Worm (Caenorhabditis elegans) whole organism, young adult: ENCODE results near the gene alh-6.
A peak's percentile ranks its signal among the peaks of the same experiment; 100 is the strongest.
"Not testable (repeated sequence)": the region's sequence is repeated elsewhere in the genome, so short reads cannot be mapped to it uniquely, and the experiment has no call there.

ENCODE experiments used
- B0019.2 ChIP-seq: fragments of 200-800 bp; sonication (Bioruptor generic); conservative IDR thresholded peaks from 2 replicates; pipeline ENCODE4 v1.3.6; 2022; ENCODE audit warnings: missing genetic modification reagents, missing genetic modification characterization, missing compliant biosample characterization
- B0035.1 ChIP-seq: sonication (generic microtip); optimal IDR thresholded peaks from 2 replicates; lab custom pipeline; 2016; ENCODE audit warnings: missing genetic modification characterization, mild to moderate bottlenecking, missing compliant biosample characterization, missing genotype, missing genetic modification reagents
- B0261.1 ChIP-seq: sonication (generic microtip); optimal IDR thresholded peaks from 2 replicates; lab custom pipeline; 2016; ENCODE audit warnings: mild to moderate bottlenecking, missing genetic modification characterization, moderate library complexity, missing compliant biosample characterization
- C06A6.2 ChIP-seq: fragments of 200-800 bp; sonication (Bioruptor generic); conservative IDR thresholded peaks from 2 replicates; pipeline ENCODE4 v1.3.6; 2022; ENCODE audit warnings: missing genetic modification characterization, missing compliant biosample characterization
- D2030.7 ChIP-seq: fragments of 200-800 bp; sonication (Bioruptor generic); IDR thresholded peaks from 2 replicates; pipeline ENCODE4 v1.3.6; 2022; ENCODE audit warnings: missing genetic modification reagents, missing genetic modification characterization, missing compliant biosample characterization
- F22D6.2 ChIP-seq: sonication (generic microtip); optimal IDR thresholded peaks from 2 replicates; lab custom pipeline; 2016; ENCODE audit warnings: mild to moderate bottlenecking, missing genetic modification characterization, missing compliant biosample characterization
- F23B12.7 ChIP-seq: sonication (generic microtip); optimal IDR thresholded peaks from 2 replicates; lab custom pipeline; 2017; ENCODE audit warnings: missing genetic modification characterization, mild to moderate bottlenecking, missing compliant biosample characterization, antibody characterized with exemption, moderate library complexity; ENCODE audit not compliant: insufficient read depth
- F33H1.4 ChIP-seq: fragments of 200-800 bp; sonication (Bioruptor generic); IDR thresholded peaks from 2 replicates; pipeline ENCODE4 v1.3.6; 2022; ENCODE audit warnings: missing genetic modification reagents, missing genetic modification characterization, missing compliant biosample characterization
- F52B5.7 ChIP-seq: sonication (generic microtip); optimal IDR thresholded peaks from 2 replicates; lab custom pipeline; 2016; ENCODE audit warnings: mild to moderate bottlenecking, missing genetic modification characterization, missing compliant biosample characterization
- F55B11.4 ChIP-seq: sonication (generic microtip); optimal IDR thresholded peaks from 2 replicates; lab custom pipeline; 2016; ENCODE audit warnings: missing compliant biosample characterization, missing genetic modification characterization, borderline replicate concordance; ENCODE audit not compliant: insufficient read depth
- Y56A3A.18 ChIP-seq: fragments of 200-800 bp; sonication (Bioruptor generic); IDR thresholded peaks from 2 replicates; pipeline ENCODE4 v1.3.6; 2022; ENCODE audit warnings: missing genetic modification reagents, missing genetic modification characterization, missing compliant biosample characterization
- aptf-3 ChIP-seq: fragments of 200-800 bp; sonication (Bioruptor generic); IDR thresholded peaks from 2 replicates; pipeline ENCODE4 v1.3.6; 2022; ENCODE audit warnings: missing genetic modification characterization, missing compliant biosample characterization
- ccch-3 ChIP-seq: fragments of 200-800 bp; sonication (Bioruptor generic); optimal IDR thresholded peaks from 2 replicates; lab custom pipeline; 2018; ENCODE audit warnings: mild to moderate bottlenecking, missing genetic modification characterization, missing compliant biosample characterization
- dox-1 ChIP-seq: fragments of 200-800 bp; sonication (Bioruptor generic); IDR thresholded peaks from 2 replicates; pipeline ENCODE4 v1.3.6; 2022; ENCODE audit warnings: missing genetic modification reagents, missing genetic modification characterization, missing compliant biosample characterization
- dpl-1 ChIP-seq: fragments of 150-350 bp; optimal IDR thresholded peaks from 2 replicates; lab custom pipeline; 2014; ENCODE audit warnings: missing biosample characterization, missing genetic modification reagents, missing genetic modification characterization
- egl-44 ChIP-seq: fragments of 200-800 bp; sonication (Bioruptor generic); IDR thresholded peaks from 2 replicates; pipeline ENCODE4 v1.3.6; 2022; ENCODE audit warnings: missing genetic modification reagents, missing genetic modification characterization, missing compliant biosample characterization
- gei-17 ChIP-seq: fragments of 200-800 bp; sonication (Bioruptor generic); optimal IDR thresholded peaks from 2 replicates; lab custom pipeline; 2018; ENCODE audit warnings: mild to moderate bottlenecking, missing genetic modification characterization, missing compliant biosample characterization
- let-526 ChIP-seq: fragments of 200-800 bp; sonication (Bioruptor generic); IDR thresholded peaks from 2 replicates; pipeline ENCODE4 v1.3.6; 2022; ENCODE audit warnings: missing genetic modification reagents, missing genetic modification characterization, missing compliant biosample characterization
- madf-10 ChIP-seq: sonication (generic microtip); optimal IDR thresholded peaks from 2 replicates; lab custom pipeline; 2016; ENCODE audit warnings: mild to moderate bottlenecking, missing genetic modification characterization, missing compliant biosample characterization
- madf-6 ChIP-seq: fragments of 200-800 bp; sonication (Bioruptor generic); IDR thresholded peaks from 2 replicates; pipeline ENCODE4 v1.3.6; 2022; ENCODE audit warnings: missing genetic modification reagents, missing genetic modification characterization, missing compliant biosample characterization
- mcd-1 ChIP-seq: fragments of 200-800 bp; sonication (Bioruptor generic); IDR thresholded peaks from 2 replicates; pipeline ENCODE4 v1.3.6; 2022; ENCODE audit warnings: missing genetic modification reagents, missing genetic modification characterization, missing compliant biosample characterization
- mel-28 ChIP-seq: sonication (generic microtip); optimal IDR thresholded peaks from 2 replicates; lab custom pipeline; 2016; ENCODE audit warnings: borderline replicate concordance, mild to moderate bottlenecking, missing genetic modification characterization, missing compliant biosample characterization
- mxl-1 ChIP-seq: sonication (generic microtip); optimal IDR thresholded peaks from 2 replicates; lab custom pipeline; 2016; ENCODE audit warnings: missing genetic modification characterization, missing compliant biosample characterization
- nfya-1 ChIP-seq: sonication (generic microtip); optimal IDR thresholded peaks from 2 replicates; lab custom pipeline; 2017; ENCODE audit warnings: antibody characterized with exemption, missing compliant biosample characterization, missing genetic modification characterization, borderline replicate concordance; ENCODE audit not compliant: insufficient read depth
- rpc-1 ChIP-seq, 2 experiments: fragments of 150-350 bp in 1 of 2; sonication (generic microtip) in 1 of 2; optimal IDR thresholded peaks; 2 replicates each; lab custom pipeline; 2014 to 2018; ENCODE audit warnings: missing biosample characterization in 1 of 2, missing genetic modification characterization in 1 of 2, missing genetic modification reagents in 1 of 2, missing genotype in 1 of 2
- snpc-1.1 ChIP-seq: sonication (generic microtip); optimal IDR thresholded peaks from 2 replicates; lab custom pipeline; 2017; ENCODE audit warnings: missing genetic modification characterization, mild to moderate bottlenecking, missing compliant biosample characterization, antibody characterized with exemption, moderate library complexity, missing genotype, missing genetic modification reagents; ENCODE audit not compliant: insufficient read depth
- snpc-1.3 ChIP-seq: sonication (generic microtip); optimal IDR thresholded peaks from 2 replicates; lab custom pipeline; 2017; ENCODE audit warnings: missing genetic modification characterization, mild to moderate bottlenecking, missing compliant biosample characterization, antibody characterized with exemption, moderate library complexity, missing genotype, missing genetic modification reagents; ENCODE audit not compliant: insufficient read depth
- snpc-4 ChIP-seq, 5 experiments: fragments of 150-350 bp in 1 of 5; sonication (generic microtip) in 4 of 5; optimal IDR thresholded peaks; 2 replicates each; lab custom pipeline; 2014 to 2018; ENCODE audit warnings: missing genetic modification characterization in 5 of 5, missing biosample characterization in 3 of 5, antibody characterized with exemption in 2 of 5, mild to moderate bottlenecking in 2 of 5, missing compliant biosample characterization in 2 of 5, missing genotype in 2 of 5, moderate library complexity in 2 of 5, missing genetic modification reagents in 1 of 5
- unc-130 ChIP-seq: sonication (generic microtip); optimal IDR thresholded peaks from 2 replicates; lab custom pipeline; 2016; ENCODE audit warnings: missing genetic modification reagents, missing genetic modification characterization, missing compliant biosample characterization
- zfh-2 ChIP-seq: fragments of 200-800 bp; sonication (Bioruptor generic); conservative IDR thresholded peaks from 2 replicates; pipeline ENCODE4 v1.3.6; 2022; ENCODE audit warnings: missing genetic modification reagents, missing genetic modification characterization, missing compliant biosample characterization
- ztf-18 ChIP-seq: sonication (generic microtip); optimal IDR thresholded peaks from 2 replicates; lab custom pipeline; 2016; ENCODE audit warnings: missing genotype, mild to moderate bottlenecking, missing genetic modification characterization, missing compliant biosample characterization
- ztf-22 ChIP-seq: fragments of 200-800 bp; sonication (Bioruptor generic); optimal IDR thresholded peaks from 2 replicates; lab custom pipeline; 2018; ENCODE audit warnings: mild to moderate bottlenecking, missing genetic modification characterization, moderate library complexity, missing compliant biosample characterization

alh-6 gene

ce11 chrII:1293157-1293556, 16.8 kb downstream of the alh-6 start, which contains the start of gene srz-64:
Gene srz-64 (minus strand): TSS chrII:1293257.
- TF ChIP-seq nfya-1 (tag; lab: Kevin White, UChicago) (no peak), F33H1.4 (no peak), dpl-1 (GFP tag; lab: Kevin White, UChicago) (no peak), B0035.1 (no peak)

ce11 chrII:1285514-1285913, 24.4 kb downstream of the alh-6 start, which contains the start of the genes Y57G7A.6 and Y57G7A.3:
Gene Y57G7A.6 (minus strand): TSS chrII:1285614.
Gene Y57G7A.3 (plus strand): TSS chrII:1285782.
- no peak for TF ChIP-seq egl-44 (GFP tag; lab: Robert Waterston, UW)
- no peak for TF ChIP-seq mxl-1
- no peak for TF ChIP-seq ccch-3
- no peak for TF ChIP-seq mel-28 (tag; lab: Kevin White, UChicago)
- TF ChIP-seq ztf-22 (GFP tag; lab: Kevin White, UChicago): no peak
- TF ChIP-seq madf-6: no peak
- TF ChIP-seq madf-10 (tag; lab: Kevin White, UChicago): no peak
- TF ChIP-seq gei-17 (GFP tag; lab: Kevin White, UChicago): no peak
- TF ChIP-seq F23B12.7 (tag; lab: Kevin White, UChicago): no peak
- TF ChIP-seq F22D6.2 (tag; lab: Kevin White, UChicago): no peak
- TF ChIP-seq let-526 (GFP tag; lab: Robert Waterston, UW): no peak
- no peak for TF ChIP-seq D2030.7
- TF ChIP-seq aptf-3 (GFP tag; lab: Robert Waterston, UW): no peak
- TF ChIP-seq B0019.2 (GFP tag; lab: Robert Waterston, UW): no peak
- TF ChIP-seq dox-1 (GFP tag; lab: Robert Waterston, UW): no peak
- TF ChIP-seq unc-130 (GFP tag; lab: Kevin White, UChicago): no peak
- TF ChIP-seq, all 124 proteins: peak for 0

- TF ChIP-seq snpc-4 (GFP tag; optimal IDR thresholded peaks at IDR 0.05; lab: Kevin White, UChicago): peak; percentile 9
- TF ChIP-seq snpc-4 (tag; optimal IDR thresholded peaks at IDR 0.05; lab: Kevin White, UChicago): no peak
- TF ChIP-seq mcd-1 (GFP tag; lab: Robert Waterston, UW): peak; percentile 54
- TF ChIP-seq rpc-1 (optimal IDR thresholded peaks at IDR 0.05; lab: Kevin White, UChicago): no peak
- peak; percentile 12 for TF ChIP-seq rpc-1 (tag; optimal IDR thresholded peaks at IDR 0.05; lab: Kevin White, UChicago)
- TF ChIP-seq F52B5.7 (tag; lab: Kevin White, UChicago): no peak
- TF ChIP-seq Y56A3A.18: no peak
- TF ChIP-seq snpc-1.3: no peak
- 0 out of 2 replicates have a peak, but pooled peaks have one; percentile 31 for TF ChIP-seq zfh-2 (GFP tag; lab: Robert Waterston, UW)
- TF ChIP-seq ztf-18 (tag; lab: Kevin White, UChicago): no peak
- no peak for TF ChIP-seq F55B11.4
- peak; percentile 77 for TF ChIP-seq snpc-1.1
Observed at ce11 chrII:1284985-1285384, 24.9 kb downstream of the alh-6 start.

ce11 chrII:1278350-1278749, 31.6 kb downstream of the alh-6 start, which contains the start of gene srz-63:
Gene srz-63 (plus strand): TSS chrII:1278650.
- TF ChIP-seq ccch-3, B0261.1, C06A6.2: not testable (repeated sequence)
